Worm (Caenorhabditis elegans): ENCODE measurements around the gene hsp-60.

hsp-60 gene

DNA sequence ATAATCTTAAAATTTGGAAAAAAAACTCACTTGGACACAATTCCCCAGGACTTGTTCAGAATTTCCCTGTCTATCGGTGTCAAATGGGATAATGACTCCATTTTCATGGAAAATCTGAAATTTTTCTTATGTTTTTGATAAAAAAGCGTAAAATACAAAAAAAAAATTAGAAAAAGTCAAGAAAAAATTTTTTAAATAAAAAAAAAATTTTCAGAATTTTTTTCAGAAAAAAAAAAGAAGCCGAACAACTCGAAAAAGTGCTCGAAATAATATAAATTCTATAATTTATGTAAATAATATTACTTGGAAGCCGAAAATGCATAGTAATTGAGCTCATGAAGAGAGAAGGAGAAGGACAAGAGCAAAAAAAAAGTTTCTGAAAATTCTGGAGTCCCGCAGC is 49.0 kb downstream of the hsp-60 start, which contains the start of gene glb-30:
glb-30 (minus strand) TSS at position 101 of the 400 bp plus-strand sequence.
- TF ChIP-seq lsy-12 (tag; optimal IDR thresholded peaks at IDR 0.05) = no peak
- TF ChIP-seq elt-2 (tag; optimal IDR thresholded peaks at IDR 0.05) = no peak
- no peak for TF ChIP-seq ama-1 (optimal IDR thresholded peaks at IDR 0.05)
- TF ChIP-seq ztf-4 (tag; optimal IDR thresholded peaks at IDR 0.05) = no peak
- no peak for TF ChIP-seq tbx-2 (tag; optimal IDR thresholded peaks at IDR 0.05)
- no peak for TF ChIP-seq ceh-82 (tag; optimal IDR thresholded peaks at IDR 0.05)
- TF ChIP-seq nhr-43 (tag; optimal IDR thresholded peaks at IDR 0.05; ENCODE audit: poor library complexity, severe bottlenecking) = no peak
- no peak for TF ChIP-seq nhr-67 (tag; optimal IDR thresholded peaks at IDR 0.05)
- TF ChIP-seq hmg-11 (tag; optimal IDR thresholded peaks at IDR 0.05) = no peak
- TF ChIP-seq unc-39 (tag; optimal IDR thresholded peaks at IDR 0.05) = no peak
- no peak for TF ChIP-seq ztf-11 (tag; optimal IDR thresholded peaks at IDR 0.05)
- TF ChIP-seq nhr-12 (tag; optimal IDR thresholded peaks at IDR 0.05) = no peak
- no peak for TF ChIP-seq nhr-77 (tag; optimal IDR thresholded peaks at IDR 0.05)

DNA sequence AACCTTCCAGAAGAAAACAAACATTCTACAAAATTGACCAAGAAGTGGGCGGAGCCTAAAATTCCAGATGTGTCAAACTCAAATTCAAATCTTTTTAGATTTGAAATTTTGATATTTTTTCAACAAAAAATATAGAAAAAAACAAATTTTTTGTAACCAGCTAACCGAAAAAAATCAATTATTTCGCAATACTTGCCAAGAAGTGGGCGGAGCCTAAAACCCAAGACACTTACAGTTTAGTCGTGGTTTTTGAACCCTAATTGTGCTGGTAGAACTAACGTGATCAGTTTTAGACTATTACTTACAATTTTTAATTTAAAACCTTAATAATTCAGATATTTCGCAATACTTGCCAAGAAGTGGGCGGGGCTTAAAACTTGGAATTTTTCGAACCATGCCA is 53.8 kb downstream of the hsp-60 start:
- TF ChIP-seq sea-2 (GFP tag; optimal IDR thresholded peaks at IDR 0.05) = no peak

ce11 chrIII:1674760-1675159 is 55.2 kb downstream of the hsp-60 start:
- TF ChIP-seq nhr-77 (tag; optimal IDR thresholded peaks at IDR 0.05) = no peak
- no peak for TF ChIP-seq eor-1 (tag; optimal IDR thresholded peaks at IDR 0.05)
- TF ChIP-seq nhr-76 (tag; optimal IDR thresholded peaks at IDR 0.05) = no peak
- TF ChIP-seq hmg-11 (tag; optimal IDR thresholded peaks at IDR 0.05) = no peak
- no peak for TF ChIP-seq zag-1 (tag; optimal IDR thresholded peaks at IDR 0.05)

Measured in whole organism, L3 larva.